Fruit fly (Drosophila melanogaster) whole organism, embryonic: ENCODE measurements around the gene Helz.

ENCODE experiments used
- Asciz ChIP-seq: fragments of 200-800 bp; sonication (Bioruptor generic); optimal IDR thresholded peaks from 2 replicates; lab custom pipeline; 2017; ENCODE audit warnings: missing biosample characterization, mild to moderate bottlenecking, missing genetic modification characterization, missing genetic modification reagents
- CG1024 ChIP-seq: fragments of 200-800 bp; sonication (Bioruptor generic); IDR thresholded peaks from 2 replicates; pipeline ENCODE4 v1.3.6; 2022; ENCODE audit warnings: missing biosample characterization, missing genetic modification characterization
- CG10462 ChIP-seq: fragments of 200-800 bp; sonication (Bioruptor generic); optimal IDR thresholded peaks from 2 replicates; lab custom pipeline; 2016; ENCODE audit warnings: missing biosample characterization, missing genetic modification characterization
- CG11398 ChIP-seq: fragments of 200-800 bp; sonication (Bioruptor generic); optimal IDR thresholded peaks from 2 replicates; lab custom pipeline; 2016; ENCODE audit warnings: missing biosample characterization, missing genetic modification characterization
- CG12104 ChIP-seq: fragments of 200-800 bp; sonication (Bioruptor generic); optimal IDR thresholded peaks from 3 replicates; lab custom pipeline; 2016; ENCODE audit warnings: missing biosample characterization, missing genetic modification characterization
- CG12155 ChIP-seq: fragments of 200-800 bp; sonication (Bioruptor generic); optimal IDR thresholded peaks from 3 replicates; lab custom pipeline; 2016; ENCODE audit warnings: missing biosample characterization, missing genetic modification characterization
- CG12236 ChIP-seq: fragments of 200-800 bp; sonication (Bioruptor generic); optimal IDR thresholded peaks from 2 replicates; lab custom pipeline; 2016; ENCODE audit warnings: missing biosample characterization, missing genetic modification characterization
- CG12942 ChIP-seq: fragments of 200-800 bp; sonication (Bioruptor generic); optimal IDR thresholded peaks from 3 replicates; lab custom pipeline; 2016; ENCODE audit warnings: missing biosample characterization, missing genetic modification characterization
- CG15011 ChIP-seq: fragments of 200-800 bp; sonication (Bioruptor generic); optimal IDR thresholded peaks from 3 replicates; lab custom pipeline; 2018; ENCODE audit warnings: missing biosample characterization, mild to moderate bottlenecking, missing genetic modification characterization
- CG1602 ChIP-seq: fragments of 200-800 bp; sonication (Bioruptor generic); optimal IDR thresholded peaks from 3 replicates; lab custom pipeline; 2016; ENCODE audit warnings: missing biosample characterization, missing genetic modification characterization
- CG2129 ChIP-seq: fragments of 200-800 bp; sonication (Bioruptor generic); IDR thresholded peaks from 2 replicates; pipeline ENCODE4 v1.3.6; 2022; ENCODE audit warnings: missing biosample characterization, missing genetic modification characterization; ENCODE audit not compliant: partially characterized antibody
- CG6175 ChIP-seq: fragments of 200-800 bp; sonication (Bioruptor generic); IDR thresholded peaks from 3 replicates; pipeline ENCODE4 v1.3.6; 2022; ENCODE audit warnings: missing biosample characterization, missing genetic modification characterization
- CG6813 ChIP-seq: fragments of 200-800 bp; sonication (Bioruptor generic); optimal IDR thresholded peaks from 2 replicates; lab custom pipeline; 2017; ENCODE audit warnings: missing biosample characterization, missing genetic modification characterization, mild to moderate bottlenecking, moderate library complexity, missing genetic modification reagents
- CG7556 ChIP-seq: fragments of 200-800 bp; sonication (Bioruptor generic); optimal IDR thresholded peaks from 2 replicates; lab custom pipeline; 2017; ENCODE audit warnings: missing biosample characterization, mild to moderate bottlenecking, missing genetic modification characterization
- CG7839 ChIP-seq: fragments of 200-800 bp; sonication (Bioruptor generic); optimal IDR thresholded peaks from 3 replicates; lab custom pipeline; 2018; ENCODE audit warnings: missing biosample characterization, mild to moderate bottlenecking, missing genetic modification characterization, moderate library complexity
- CG7987 ChIP-seq: fragments of 200-800 bp; sonication (Bioruptor generic); optimal IDR thresholded peaks from 2 replicates; lab custom pipeline; 2018; ENCODE audit warnings: missing biosample characterization, mild to moderate bottlenecking, missing genetic modification characterization, moderate library complexity
- CG8765 ChIP-seq: fragments of 200-800 bp; sonication (Bioruptor generic); IDR thresholded peaks from 2 replicates; pipeline ENCODE4 v1.3.6; 2022; ENCODE audit warnings: missing biosample characterization, missing genetic modification characterization
- CG9797 ChIP-seq: fragments of 200-800 bp; sonication (Bioruptor generic); optimal IDR thresholded peaks from 3 replicates; lab custom pipeline; 2018; ENCODE audit warnings: missing biosample characterization, mild to moderate bottlenecking, missing genetic modification characterization
- CG9817 ChIP-seq: fragments of 200-800 bp; sonication (Bioruptor generic); optimal IDR thresholded peaks from 2 replicates; lab custom pipeline; 2018; ENCODE audit warnings: missing biosample characterization, mild to moderate bottlenecking, missing genetic modification characterization, moderate library complexity
- CG9932 ChIP-seq: fragments of 200-800 bp; sonication (Bioruptor generic); IDR thresholded peaks from 2 replicates; pipeline ENCODE4 v1.3.6; 2022; ENCODE audit warnings: missing biosample characterization, missing genetic modification characterization
- Chrac-16 ChIP-seq: fragments of 200-800 bp; sonication (Bioruptor generic); optimal IDR thresholded peaks from 3 replicates; lab custom pipeline; 2016; ENCODE audit warnings: missing biosample characterization, missing genetic modification characterization
- CrebB ChIP-seq: fragments of 200-800 bp; sonication (Bioruptor generic); optimal IDR thresholded peaks from 3 replicates; lab custom pipeline; 2018; ENCODE audit warnings: missing biosample characterization, mild to moderate bottlenecking, missing genetic modification characterization
- Drgx ChIP-seq: fragments of 200-800 bp; sonication (Bioruptor generic); IDR thresholded peaks from 2 replicates; pipeline ENCODE4 v1.3.6; 2022; ENCODE audit warnings: missing biosample characterization, missing genetic modification characterization
- E2f2 ChIP-seq: fragments of 200-800 bp; sonication (Bioruptor generic); IDR thresholded peaks from 2 replicates; pipeline ENCODE4 v1.3.6; 2022; ENCODE audit warnings: missing biosample characterization, missing genetic modification characterization
- Gsc ChIP-seq: fragments of 200-800 bp; sonication (Bioruptor generic); IDR thresholded peaks from 2 replicates; pipeline ENCODE4 v1.3.6; 2022; ENCODE audit warnings: missing biosample characterization, missing genetic modification characterization
- HHEX ChIP-seq: fragments of 200-800 bp; sonication (Bioruptor generic); optimal IDR thresholded peaks from 3 replicates; lab custom pipeline; 2017; ENCODE audit warnings: missing biosample characterization, mild to moderate bottlenecking, missing genetic modification characterization, missing genetic modification reagents
- HmgD ChIP-seq: fragments of 200-800 bp; sonication (Bioruptor generic); optimal IDR thresholded peaks from 3 replicates; lab custom pipeline; 2016; ENCODE audit warnings: missing biosample characterization, missing genetic modification characterization
- HmgZ ChIP-seq: fragments of 200-800 bp; sonication (Bioruptor generic); optimal IDR thresholded peaks from 2 replicates; lab custom pipeline; 2018; ENCODE audit warnings: missing biosample characterization, mild to moderate bottlenecking, missing genetic modification characterization
- Lhr ChIP-seq: fragments of 200-800 bp; sonication (Bioruptor generic); optimal IDR thresholded peaks from 3 replicates; lab custom pipeline; 2017; ENCODE audit warnings: mild to moderate bottlenecking, missing biosample characterization, missing genetic modification reagents, missing genetic modification characterization
- Lpt ChIP-seq: fragments of >200 bp; optimal IDR thresholded peaks from 2 replicates; lab custom pipeline; 2018; ENCODE audit warnings: missing biosample characterization, missing genetic modification characterization
- Meics ChIP-seq: fragments of 200-800 bp; sonication (Bioruptor generic); optimal IDR thresholded peaks from 2 replicates; lab custom pipeline; 2017; ENCODE audit warnings: missing biosample characterization, mild to moderate bottlenecking, missing genetic modification characterization
- NC2β ChIP-seq: fragments of 200-800 bp; sonication (Bioruptor generic); optimal IDR thresholded peaks from 2 replicates; lab custom pipeline; 2016; ENCODE audit warnings: missing biosample characterization, missing genetic modification characterization
- PHDP ChIP-seq: fragments of 200-800 bp; sonication (Bioruptor generic); optimal IDR thresholded peaks from 3 replicates; lab custom pipeline; 2018; ENCODE audit warnings: missing biosample characterization, mild to moderate bottlenecking, missing genetic modification characterization, moderate library complexity
- Pdp1 ChIP-seq, 2 experiments: fragments of 200-800 bp; sonication (Bioruptor generic); optimal IDR thresholded peaks; 3 replicates each; lab custom pipeline; 2016; ENCODE audit warnings: missing biosample characterization in 2 of 2, missing genetic modification characterization in 2 of 2, mild to moderate bottlenecking in 1 of 2, moderate library complexity in 1 of 2
- amos ChIP-seq: fragments of 200-800 bp; sonication (Bioruptor generic); IDR thresholded peaks from 2 replicates; pipeline ENCODE4 v1.3.6; 2022; ENCODE audit warnings: missing biosample characterization, missing genetic modification characterization; ENCODE audit not compliant: partially characterized antibody
- cato ChIP-seq: fragments of 200-800 bp; sonication (Bioruptor generic); optimal IDR thresholded peaks from 2 replicates; lab custom pipeline; 2016; ENCODE audit warnings: missing biosample characterization, missing genetic modification characterization, borderline replicate concordance
- chn ChIP-seq: fragments of 200-800 bp; sonication (Bioruptor generic); optimal IDR thresholded peaks from 2 replicates; lab custom pipeline; 2016; ENCODE audit warnings: missing biosample characterization, missing genetic modification characterization
- hbn ChIP-seq: fragments of 200-800 bp; sonication (Bioruptor generic); IDR thresholded peaks from 2 replicates; pipeline ENCODE4 v1.3.6; 2022; ENCODE audit warnings: missing biosample characterization, missing genetic modification characterization; ENCODE audit not compliant: partially characterized antibody
- lab ChIP-seq: fragments of 200-800 bp; sonication (Bioruptor generic); optimal IDR thresholded peaks from 3 replicates; lab custom pipeline; 2017; ENCODE audit warnings: missing biosample characterization, missing genetic modification characterization, mild to moderate bottlenecking, moderate library complexity, missing genetic modification reagents
- lov ChIP-seq, 2 experiments: fragments of 200-800 bp in 1 of 2; fragments of >200 bp in 1 of 2; sonication (Bioruptor generic) in 1 of 2; IDR thresholded peaks in 1 of 2; optimal IDR thresholded peaks in 1 of 2; 2 replicates in 1 of 2; 3 replicates in 1 of 2; pipeline versions ENCODE4 v1.3.6 to Lab custom; 2017 to 2022; ENCODE audit warnings: missing biosample characterization in 1 of 2, missing genetic modification characterization in 1 of 2
- mld ChIP-seq: fragments of 200-800 bp; sonication (Bioruptor generic); IDR thresholded peaks from 3 replicates; pipeline ENCODE4 v1.3.6; 2022; ENCODE audit warnings: missing biosample characterization, missing genetic modification characterization; ENCODE audit not compliant: partially characterized antibody
- nau ChIP-seq: fragments of 200-800 bp; sonication (Bioruptor generic); optimal IDR thresholded peaks from 3 replicates; lab custom pipeline; 2017; ENCODE audit warnings: missing biosample characterization, mild to moderate bottlenecking, missing genetic modification characterization, missing genetic modification reagents
- nom ChIP-seq: fragments of 200-800 bp; sonication (Bioruptor generic); optimal IDR thresholded peaks from 2 replicates; lab custom pipeline; 2017; ENCODE audit warnings: missing biosample characterization, missing genetic modification characterization, mild to moderate bottlenecking, moderate library complexity, missing genetic modification reagents
- row ChIP-seq: fragments of 200-800 bp; sonication (Bioruptor generic); IDR thresholded peaks from 3 replicates; pipeline ENCODE4 v1.3.6; 2022; ENCODE audit warnings: missing biosample characterization, missing genetic modification characterization
- sens ChIP-seq: fragments of 200-800 bp; sonication (Bioruptor generic); peaks from one replicate; lab custom pipeline; 2016; ENCODE audit warnings: missing biosample characterization, missing genetic modification characterization
- sens-2 ChIP-seq: fragments of 200-800 bp; sonication (Bioruptor generic); IDR thresholded peaks from 2 replicates; pipeline ENCODE4 v1.3.6; 2022; ENCODE audit warnings: missing biosample characterization, missing genetic modification characterization
- sima ChIP-seq: fragments of 200-800 bp; sonication (Bioruptor generic); optimal IDR thresholded peaks from 2 replicates; lab custom pipeline; 2016; ENCODE audit warnings: missing biosample characterization, missing genetic modification characterization
- sisA ChIP-seq: fragments of 200-800 bp; sonication (Bioruptor generic); IDR thresholded peaks from 2 replicates; pipeline ENCODE4 v1.3.6; 2022; ENCODE audit warnings: missing biosample characterization, missing genetic modification characterization
- sob ChIP-seq: fragments of 200-800 bp; sonication (Bioruptor generic); IDR thresholded peaks from 2 replicates; pipeline ENCODE4 v1.3.6; 2022; ENCODE audit warnings: missing biosample characterization, missing genetic modification characterization
- tap ChIP-seq: fragments of 200-800 bp; optimal IDR thresholded peaks from 3 replicates; lab custom pipeline; 2019; ENCODE audit warnings: missing biosample characterization, mild to moderate bottlenecking, missing genetic modification characterization, moderate library complexity
- zfh2 ChIP-seq: fragments of 200-800 bp; sonication (Bioruptor generic); optimal IDR thresholded peaks from 2 replicates; lab custom pipeline; 2016; ENCODE audit warnings: missing biosample characterization, missing genetic modification characterization

Gene Helz

dm6 chr3L:14847415-14847814 is 57.7 kb downstream of the Helz start (continued):
- no peak for TF ChIP-seq HmgZ (tag; lab: Kevin White, UChicago)
- TF ChIP-seq Meics, result peak; percentile 50
- no peak for TF ChIP-seq cato (GFP tag; lab: Kevin White, UChicago)
- TF ChIP-seq Drgx (GFP tag; lab: Robert Waterston, UW), result no peak
- TF ChIP-seq Pdp1 (GFP tag; optimal IDR thresholded peaks at IDR 0.05; lab: Kevin White, UChicago), result no peak
- no peak for TF ChIP-seq Lhr
- no peak for TF ChIP-seq sima (GFP tag; lab: Kevin White, UChicago)
- TF ChIP-seq lov (optimal IDR thresholded peaks at IDR 0.05; lab: Kevin White, UChicago), result no peak
- TF ChIP-seq lov (GFP tag; IDR thresholded peaks at IDR 0.05; lab: Robert Waterston, UW), result no peak
- TF ChIP-seq sisA (GFP tag; lab: Robert Waterston, UW), result no peak
- no peak for TF ChIP-seq zfh2 (GFP tag; lab: Kevin White, UChicago)
- TF ChIP-seq mld, result no peak
- TF ChIP-seq Gsc (GFP tag; lab: Robert Waterston, UW), result no peak
- TF ChIP-seq CG12104 (GFP tag; lab: Kevin White, UChicago), result peak; percentile 37
- TF ChIP-seq CG2129, result no peak
- TF ChIP-seq HmgD (GFP tag; lab: Kevin White, UChicago), result no peak
- no peak for TF ChIP-seq E2f2 (GFP tag; lab: Robert Waterston, UW)
- TF ChIP-seq CG6175 (GFP tag; lab: Robert Waterston, UW), result no peak
- peak; percentile 10 for TF ChIP-seq HHEX (GFP tag; lab: Kevin White, UChicago)
- peak; percentile 25 for TF ChIP-seq CG9817 (tag; lab: Kevin White, UChicago)
- no peak for TF ChIP-seq CG6813
- no peak for TF ChIP-seq chn (GFP tag; lab: Kevin White, UChicago)
- TF ChIP-seq CG12236 (GFP tag; lab: Kevin White, UChicago), result no peak
- no peak for TF ChIP-seq sens-2
- no peak for TF ChIP-seq CG7987 (GFP tag; lab: Kevin White, UChicago)
- TF ChIP-seq lab (GFP tag; lab: Kevin White, UChicago), result peak; percentile 51
- no peak for TF ChIP-seq hbn (GFP tag; lab: Robert Waterston, UW)
- TF ChIP-seq nom (GFP tag; lab: Kevin White, UChicago), result no peak
- no peak for TF ChIP-seq CG1024
- peak; percentile 35; the same call in 1 of the 3 replicates for TF ChIP-seq row
- TF ChIP-seq sob, result no peak
- no peak for TF ChIP-seq CrebB (tag; lab: Kevin White, UChicago)
- peak; percentile 73 for TF ChIP-seq CG7556 (GFP tag; lab: Kevin White, UChicago)
- TF ChIP-seq sens, result peak; percentile 20
- TF ChIP-seq tap (tag; lab: Kevin White, UChicago), result peak; percentile 7
- no peak for TF ChIP-seq amos
- TF ChIP-seq CG10462, result no peak
- TF ChIP-seq CG9797, result no peak
- no peak for TF ChIP-seq CG12155
- TF ChIP-seq NC2β (GFP tag; lab: Kevin White, UChicago), result no peak
- TF ChIP-seq CG1602 (GFP tag; lab: Kevin White, UChicago), result peak; percentile 20
- TF ChIP-seq Lpt (GFP tag; lab: Kevin White, UChicago), result no peak
- TF ChIP-seq CG11398 (GFP tag; lab: Kevin White, UChicago), result no peak
- no peak for TF ChIP-seq CG9932 (GFP tag; lab: Robert Waterston, UW)
- TF ChIP-seq CG15011 (GFP tag; lab: Kevin White, UChicago), result no peak
- peak; percentile 36 for TF ChIP-seq PHDP (tag; lab: Kevin White, UChicago)
- TF ChIP-seq Chrac-16 (GFP tag; lab: Kevin White, UChicago), result no peak
- TF ChIP-seq nau (GFP tag; lab: Kevin White, UChicago), result no peak
- peak; percentile 62 for TF ChIP-seq CG7839 (tag; lab: Kevin White, UChicago)
- TF ChIP-seq CG8765, result no peak
- TF ChIP-seq CG12942 (GFP tag; lab: Kevin White, UChicago), result no peak
- TF ChIP-seq Asciz, result no peak
